ENCODE assay signal across 5 fruit fly cellular contexts in genomic region chr3R:4215264-4215993, dm6.
TF ChIP-seq lines count a peak whose summit lies in the region.

CG14636 (minus strand) TSS chr3R:4215314.

- TF ChIP-seq CTCF in whole organism, embryonic (GFP tag; optimal IDR thresholded peaks at IDR 0.05; lab: Kevin White, UChicago) = peak; percentile 12

TF ChIP-seq in whole organism, 6 proteins besides CTCF, POLR2A, EP300 and RAD21:
- TF ChIP-seq EcR (GFP tag; optimal IDR thresholded peaks at IDR 0.05; lab: Kevin White, UChicago) (no peak), usp (GFP tag; optimal IDR thresholded peaks at IDR 0.05; lab: Kevin White, UChicago) (no peak), Dll (optimal IDR thresholded peaks at IDR 0.05; lab: Kevin White, UChicago) (peak; percentile 18)

TF ChIP-seq in whole organism, embryonic, 481 proteins besides CTCF, POLR2A, EP300 and RAD21 (continues in another document):
- TF ChIP-seq hth (optimal IDR thresholded peaks at IDR 0.05; lab: Kevin White, UChicago) (no peak), CG2889 (GFP tag; IDR thresholded peaks at IDR 0.05; lab: Robert Waterston, UW) (no peak), CG11456 (GFP tag; IDR thresholded peaks at IDR 0.05; lab: Robert Waterston, UW) (peak; percentile 72; the same call in 2 of the 3 replicates), Elba2 (GFP tag; optimal IDR thresholded peaks at IDR 0.05; lab: Kevin White, UChicago) (no peak), CG11504 (tag; optimal IDR thresholded peaks at IDR 0.05; lab: Kevin White, UChicago) (peak; percentile 83), CG5245 (GFP tag; optimal IDR thresholded peaks at IDR 0.05; lab: Kevin White, UChicago) (peak; percentile 25), sim (GFP tag; IDR thresholded peaks at IDR 0.05; lab: Robert Waterston, UW) (peak; percentile 42; the same call in 1 of the 2 replicates), CG6254 (GFP tag; optimal IDR thresholded peaks at IDR 0.05; lab: Kevin White, UChicago) (no peak), Xrp1 (GFP tag; IDR thresholded peaks at IDR 0.05; lab: Robert Waterston, UW) (peak; percentile 74), salm (tag; optimal IDR thresholded peaks at IDR 0.05; lab: Kevin White, UChicago) (peak; percentile 18), dmrt11E (tag; optimal IDR thresholded peaks at IDR 0.05; lab: Kevin White, UChicago) (no peak), Gug (GFP tag; IDR thresholded peaks at IDR 0.05; lab: Robert Waterston, UW) (peak; percentile 63; the same call in 2 of the 4 replicates), CG18262 (tag; optimal IDR thresholded peaks at IDR 0.05; lab: Kevin White, UChicago) (peak; percentile 21), CG2875 (GFP tag; optimal IDR thresholded peaks at IDR 0.05; lab: Kevin White, UChicago) (no peak), Hr39 (optimal IDR thresholded peaks at IDR 0.05; lab: Kevin White, UChicago) (no peak), CG10274 (GFP tag; optimal IDR thresholded peaks at IDR 0.05; lab: Kevin White, UChicago) (peak; percentile 40), CG6175 (GFP tag; IDR thresholded peaks at IDR 0.05; lab: Robert Waterston, UW) (0 out of 3 replicates have a peak, but pooled peaks have one; percentile 11), CG17829 (tag; optimal IDR thresholded peaks at IDR 0.05; lab: Kevin White, UChicago) (peak; percentile 25), CG3065 (GFP tag; optimal IDR thresholded peaks at IDR 0.05; lab: Kevin White, UChicago) (no peak), CG3726 (GFP tag; IDR thresholded peaks at IDR 0.05; lab: Robert Waterston, UW) (peak; percentile 77), CG10209 (GFP tag; optimal IDR thresholded peaks at IDR 0.05; lab: Kevin White, UChicago) (peak; percentile 67), ab (GFP tag; optimal IDR thresholded peaks at IDR 0.05; lab: Kevin White, UChicago) (no peak)

TF ChIP-seq in whole organism, prepupa, 60 proteins besides CTCF, POLR2A, EP300 and RAD21 (continues in another document):
- TF ChIP-seq eg (GFP tag; IDR thresholded peaks at IDR 0.05; lab: Robert Waterston, UW) (peak; percentile 69), spab (GFP tag; optimal IDR thresholded peaks at IDR 0.05; lab: Kevin White, UChicago) (peak; percentile 11), OdsH (GFP tag; optimal IDR thresholded peaks at IDR 0.05; lab: Kevin White, UChicago) (peak; percentile 68), Sox15 (GFP tag; optimal IDR thresholded peaks at IDR 0.05; lab: Kevin White, UChicago) (peak; percentile 70), CG11902 (GFP tag; optimal IDR thresholded peaks at IDR 0.05; lab: Kevin White, UChicago) (peak; percentile 66), esn (GFP tag; optimal IDR thresholded peaks at IDR 0.05; lab: Kevin White, UChicago) (peak; percentile 44), CG9139 (GFP tag; optimal IDR thresholded peaks at IDR 0.05; lab: Kevin White, UChicago) (no peak), CG31627 (GFP tag; optimal IDR thresholded peaks at IDR 0.05; lab: Kevin White, UChicago) (peak; percentile 67), CG7368 (GFP tag; optimal IDR thresholded peaks at IDR 0.05; lab: Kevin White, UChicago) (peak; percentile 77), Hr38 (GFP tag; optimal IDR thresholded peaks at IDR 0.05; lab: Kevin White, UChicago) (peak; percentile 18), Gug (GFP tag; IDR thresholded peaks at IDR 0.05; lab: Robert Waterston, UW) (peak; percentile 63), Eip93F (GFP tag; optimal IDR thresholded peaks at IDR 0.05; lab: Kevin White, UChicago) (no peak), fkh (GFP tag; optimal IDR thresholded peaks at IDR 0.05; lab: Kevin White, UChicago) (peak; percentile 72), pdm3 (GFP tag; optimal IDR thresholded peaks at IDR 0.05; lab: Kevin White, UChicago) (peak; percentile 76), Hr39 (GFP tag; optimal IDR thresholded peaks at IDR 0.05; lab: Kevin White, UChicago) (peak; percentile 72), CG3032 (tag; optimal IDR thresholded peaks at IDR 0.05; lab: Kevin White, UChicago) (peak; percentile 47), CG8119 (GFP tag; IDR thresholded peaks at IDR 0.05; lab: Robert Waterston, UW) (peak; percentile 80), dac (GFP tag; optimal IDR thresholded peaks at IDR 0.05; lab: Kevin White, UChicago) (peak; percentile 40), svp (GFP tag; lab: Kevin White, UChicago) (peak; percentile 89), Sox14 (GFP tag; optimal IDR thresholded peaks at IDR 0.05; lab: Kevin White, UChicago) (peak; percentile 62), CG6792 (GFP tag; optimal IDR thresholded peaks at IDR 0.05; lab: Kevin White, UChicago) (peak; percentile 46), fd59A (GFP tag; optimal IDR thresholded peaks at IDR 0.05; lab: Kevin White, UChicago) (peak; percentile 27), CG10631 (GFP tag; optimal IDR thresholded peaks at IDR 0.05; lab: Kevin White, UChicago) (peak; percentile 31)

TF ChIP-seq in whole organism, pupa, 21 proteins besides CTCF, POLR2A, EP300 and RAD21:
- TF ChIP-seq CG32121 (GFP tag; IDR thresholded peaks at IDR 0.05; lab: Robert Waterston, UW) = peak; percentile 81; the same call in 1 of the 2 replicates
- no peak for TF ChIP-seq D1 (tag; optimal IDR thresholded peaks at IDR 0.05; lab: Kevin White, UChicago)
- TF ChIP-seq CG4496 (GFP tag; IDR thresholded peaks at IDR 0.05; lab: Robert Waterston, UW) = peak; percentile 51; the same call in 2 of the 3 replicates
- TF ChIP-seq CG12605 (GFP tag; IDR thresholded peaks at IDR 0.05; lab: Robert Waterston, UW) = no peak
- peak; percentile 33 for TF ChIP-seq CG8159 (tag; optimal IDR thresholded peaks at IDR 0.05; lab: Kevin White, UChicago)
- TF ChIP-seq CG13204 (GFP tag; optimal IDR thresholded peaks at IDR 0.05; lab: Kevin White, UChicago) = peak; percentile 24
- peak; percentile 46 for TF ChIP-seq CG15710 (tag; optimal IDR thresholded peaks at IDR 0.05; lab: Kevin White, UChicago)
- peak; percentile 35 for TF ChIP-seq CG17806 (tag; optimal IDR thresholded peaks at IDR 0.05; lab: Kevin White, UChicago)
- peak; percentile 19 for TF ChIP-seq CG9948 (tag; optimal IDR thresholded peaks at IDR 0.05; lab: Kevin White, UChicago)
- peak; percentile 63 for TF ChIP-seq Snoo (tag; optimal IDR thresholded peaks at IDR 0.05; lab: Kevin White, UChicago)
- TF ChIP-seq Pif1A (GFP tag; optimal IDR thresholded peaks at IDR 0.05; lab: Kevin White, UChicago) = peak; percentile 78
- TF ChIP-seq fd96Ca (GFP tag; IDR thresholded peaks at IDR 0.05; lab: Robert Waterston, UW) = peak; percentile 83
- no peak for TF ChIP-seq CG10348 (GFP tag; IDR thresholded peaks at IDR 0.05; lab: Robert Waterston, UW)
- no peak for TF ChIP-seq CG34367 (tag; optimal IDR thresholded peaks at IDR 0.05; lab: Kevin White, UChicago)
- TF ChIP-seq gl (tag; optimal IDR thresholded peaks at IDR 0.05; lab: Kevin White, UChicago) = no peak
- TF ChIP-seq CG14655 (GFP tag; optimal IDR thresholded peaks at IDR 0.05; lab: Kevin White, UChicago) = no peak
- TF ChIP-seq Ets98B (GFP tag; IDR thresholded peaks at IDR 0.05; lab: Robert Waterston, UW) = peak; percentile 65
- TF ChIP-seq Pif1B (GFP tag; optimal IDR thresholded peaks at IDR 0.05; lab: Kevin White, UChicago) = peak; percentile 56
- TF ChIP-seq EcR (GFP tag; optimal IDR thresholded peaks at IDR 0.05; lab: Kevin White, UChicago) = no peak
- TF ChIP-seq rn (GFP tag; IDR thresholded peaks at IDR 0.05; lab: Robert Waterston, UW) = peak; percentile 36; the same call in 1 of the 2 replicates

TF ChIP-seq in whole organism, wandering third instar larva, 38 proteins besides CTCF, POLR2A, EP300 and RAD21:
- peak; percentile 29 for TF ChIP-seq Sp1 (GFP tag; optimal IDR thresholded peaks at IDR 0.05; lab: Kevin White, UChicago)
- TF ChIP-seq Dfd (GFP tag; optimal IDR thresholded peaks at IDR 0.05; lab: Kevin White, UChicago) = peak; percentile 81
- TF ChIP-seq foxo (GFP tag; optimal IDR thresholded peaks at IDR 0.05; lab: Kevin White, UChicago) = peak; percentile 21 to 60
- TF ChIP-seq Myc (optimal IDR thresholded peaks at IDR 0.05; lab: Kevin White, UChicago) = no peak
- peak; percentile 48 for TF ChIP-seq OdsH (GFP tag; optimal IDR thresholded peaks at IDR 0.05; lab: Kevin White, UChicago)
- peak; percentile 27 for TF ChIP-seq psq (GFP tag; optimal IDR thresholded peaks at IDR 0.05; lab: Kevin White, UChicago)
- no peak for TF ChIP-seq jim (GFP tag; optimal IDR thresholded peaks at IDR 0.05; lab: Kevin White, UChicago)
- TF ChIP-seq ey (GFP tag; optimal IDR thresholded peaks at IDR 0.05; lab: Kevin White, UChicago) = peak; percentile 68
- TF ChIP-seq h (GFP tag; optimal IDR thresholded peaks at IDR 0.05; lab: Kevin White, UChicago) = peak; percentile 79
- TF ChIP-seq Hnf4 (GFP tag; optimal IDR thresholded peaks at IDR 0.05; lab: Kevin White, UChicago) = peak; percentile 17
- TF ChIP-seq Mio (GFP tag; optimal IDR thresholded peaks at IDR 0.05; lab: Kevin White, UChicago) = no peak
- TF ChIP-seq HLH106 (tag; optimal IDR thresholded peaks at IDR 0.05; lab: Kevin White, UChicago) = peak; percentile 61
- TF ChIP-seq CG9705 (GFP tag; optimal IDR thresholded peaks at IDR 0.05; lab: Kevin White, UChicago) = peak; percentile 26
- peak; percentile 55 for TF ChIP-seq woc (GFP tag; optimal IDR thresholded peaks at IDR 0.05; lab: Kevin White, UChicago)
- no peak for TF ChIP-seq tai (GFP tag; optimal IDR thresholded peaks at IDR 0.05; lab: Kevin White, UChicago)
- peak; percentile 31 for TF ChIP-seq dmrt93B (GFP tag; optimal IDR thresholded peaks at IDR 0.05; lab: Kevin White, UChicago)
- peak; percentile 75 for TF ChIP-seq rgr (GFP tag; optimal IDR thresholded peaks at IDR 0.05; lab: Kevin White, UChicago)
- TF ChIP-seq CG32264 (GFP tag; optimal IDR thresholded peaks at IDR 0.05; lab: Kevin White, UChicago) = peak; percentile 34
- TF ChIP-seq Jra (GFP tag; optimal IDR thresholded peaks at IDR 0.05; lab: Kevin White, UChicago) = no peak
- no peak for TF ChIP-seq Vsx2 (GFP tag; optimal IDR thresholded peaks at IDR 0.05; lab: Kevin White, UChicago; ENCODE audit: partially characterized antibody)
- TF ChIP-seq fru (GFP tag; optimal IDR thresholded peaks at IDR 0.05; lab: Kevin White, UChicago) = peak; percentile 63
- TF ChIP-seq GATAd (GFP tag; optimal IDR thresholded peaks at IDR 0.05; lab: Kevin White, UChicago) = no peak
- no peak for TF ChIP-seq N (GFP tag; optimal IDR thresholded peaks at IDR 0.05; lab: Kevin White, UChicago)
- TF ChIP-seq sv (GFP tag; optimal IDR thresholded peaks at IDR 0.05; lab: Kevin White, UChicago) = peak; percentile 58
- no peak for TF ChIP-seq usp (GFP tag; optimal IDR thresholded peaks at IDR 0.05; lab: Kevin White, UChicago)
- TF ChIP-seq br (GFP tag; optimal IDR thresholded peaks at IDR 0.05; lab: Kevin White, UChicago) = peak; percentile 61
- no peak for TF ChIP-seq Rel (GFP tag; optimal IDR thresholded peaks at IDR 0.05; lab: Kevin White, UChicago)
- peak; percentile 16 for TF ChIP-seq Rel (tag; optimal IDR thresholded peaks at IDR 0.05; lab: Kevin White, UChicago)
